Fruit fly (Drosophila melanogaster) whole organism, wandering third instar larva: ENCODE data around the gene CG34247.

Experiments used
- Mio ChIP-seq: sonication (Bioruptor generic); optimal IDR thresholded peaks from 2 replicates; lab custom pipeline; 2016; ENCODE audit warnings: missing biosample characterization, missing genetic modification characterization
- Sp1 ChIP-seq: fragments of 200-800 bp; sonication (Bioruptor generic); optimal IDR thresholded peaks from 3 replicates; lab custom pipeline; 2019; ENCODE audit warnings: missing biosample characterization, mild to moderate bottlenecking, missing genetic modification characterization, moderate library complexity
- br ChIP-seq: fragments of 200-800 bp; sonication (Bioruptor generic); optimal IDR thresholded peaks from 2 replicates; lab custom pipeline; 2016; ENCODE audit warnings: missing biosample characterization, missing genetic modification characterization
- lola ChIP-seq: fragments of >200 bp; optimal IDR thresholded peaks from 2 replicates; lab custom pipeline; 2017; ENCODE audit warnings: missing biosample characterization, missing genetic modification characterization
- psq ChIP-seq: fragments of 200-800 bp; sonication (Bioruptor generic); optimal IDR thresholded peaks from 3 replicates; lab custom pipeline; 2017; ENCODE audit warnings: missing biosample characterization, mild to moderate bottlenecking, missing genetic modification characterization, moderate library complexity
- sage ChIP-seq: fragments of 200-800 bp; sonication (Bioruptor generic); optimal IDR thresholded peaks from 2 replicates; lab custom pipeline; 2016; ENCODE audit warnings: missing biosample characterization, mild to moderate bottlenecking, missing genetic modification characterization

DNA sequence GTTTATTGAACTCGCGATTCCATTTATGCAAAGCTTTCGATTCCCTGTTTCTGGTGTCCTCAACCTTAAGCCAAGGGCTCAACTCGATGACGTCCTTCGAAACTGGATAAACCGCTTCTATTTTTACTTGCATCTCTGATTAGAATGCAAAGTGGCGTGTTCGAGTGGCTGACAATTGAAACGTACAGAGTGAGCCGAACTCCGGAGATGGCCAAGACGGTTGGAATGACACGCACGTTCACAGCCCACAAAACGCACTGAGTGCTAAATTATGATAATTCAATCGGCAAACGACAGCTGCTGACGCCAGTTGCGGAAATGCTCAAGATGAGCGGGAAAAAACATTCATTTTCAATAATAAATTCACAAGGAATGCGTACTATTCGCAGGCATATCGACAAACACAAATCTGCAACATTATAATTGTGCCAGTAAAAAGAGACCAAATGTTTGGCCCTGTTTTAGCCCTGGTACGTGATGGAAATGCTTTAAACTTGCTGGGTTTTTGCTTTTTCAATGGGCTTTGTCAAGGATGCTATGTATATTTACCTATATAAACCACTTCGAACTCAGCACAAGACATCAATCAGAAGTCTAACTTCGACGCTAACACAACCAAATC lies 11.0 kb upstream of the CG34247 start, which contains the start of gene CG13066:
- TF ChIP-seq sage, result no peak
- TF ChIP-seq Sp1 (GFP tag; lab: Kevin White, UChicago), result no peak
- no peak for TF ChIP-seq br (GFP tag; lab: Kevin White, UChicago)
- no peak for TF ChIP-seq psq
- TF ChIP-seq Mio (GFP tag; lab: Kevin White, UChicago), result no peak
- TF ChIP-seq lola (GFP tag; lab: Kevin White, UChicago), result no peak
